Fruit fly (Drosophila melanogaster) whole organism, embryonic: ENCODE measurements around the gene CG8665.

ENCODE experiments used
- Atf-2 ChIP-seq: fragments of 200-800 bp; sonication (Bioruptor generic); optimal IDR thresholded peaks from 2 replicates; lab custom pipeline; 2016; ENCODE audit warnings: missing biosample characterization, missing genetic modification characterization
- CG11696 ChIP-seq: fragments of 200-800 bp; sonication (Bioruptor generic); IDR thresholded peaks from 2 replicates; pipeline ENCODE4 v1.3.6; 2022; ENCODE audit warnings: missing biosample characterization, missing genetic modification characterization
- CG12155 ChIP-seq: fragments of 200-800 bp; sonication (Bioruptor generic); optimal IDR thresholded peaks from 3 replicates; lab custom pipeline; 2016; ENCODE audit warnings: missing biosample characterization, missing genetic modification characterization
- CG12219 ChIP-seq: fragments of 200-800 bp; sonication (Bioruptor generic); optimal IDR thresholded peaks from 3 replicates; lab custom pipeline; 2018; ENCODE audit warnings: missing biosample characterization, mild to moderate bottlenecking, missing genetic modification characterization
- CG1233 ChIP-seq: fragments of 200-800 bp; sonication (Bioruptor generic); optimal IDR thresholded peaks from 4 replicates; lab custom pipeline; 2018; ENCODE audit warnings: missing biosample characterization, mild to moderate bottlenecking, missing genetic modification characterization
- CG14441 ChIP-seq: fragments of 200-800 bp; sonication (Bioruptor generic); IDR thresholded peaks from 2 replicates; pipeline ENCODE4 v1.3.6; 2022; ENCODE audit warnings: missing biosample characterization, missing genetic modification characterization
- CG1602 ChIP-seq: fragments of 200-800 bp; sonication (Bioruptor generic); optimal IDR thresholded peaks from 3 replicates; lab custom pipeline; 2016; ENCODE audit warnings: missing biosample characterization, missing genetic modification characterization
- CG17328 ChIP-seq: fragments of 200-800 bp; sonication (Bioruptor generic); IDR thresholded peaks from 2 replicates; pipeline ENCODE4 v1.3.6; 2022; ENCODE audit warnings: missing biosample characterization, missing genetic modification characterization
- CG17802 ChIP-seq: fragments of 200-800 bp; sonication (Bioruptor generic); optimal IDR thresholded peaks from 2 replicates; lab custom pipeline; 2018; ENCODE audit warnings: missing biosample characterization, mild to moderate bottlenecking, missing genetic modification characterization, moderate library complexity
- CG1792 ChIP-seq: fragments of 200-800 bp; sonication (Bioruptor generic); optimal IDR thresholded peaks from 2 replicates; lab custom pipeline; 2016; ENCODE audit warnings: missing biosample characterization, missing genetic modification characterization
- CG18011 ChIP-seq: fragments of 200-800 bp; sonication (Bioruptor generic); optimal IDR thresholded peaks from 2 replicates; lab custom pipeline; 2017; ENCODE audit warnings: missing biosample characterization, missing genetic modification characterization, mild to moderate bottlenecking, moderate library complexity, missing genotype
- CG18476 ChIP-seq: fragments of 200-800 bp; sonication (Bioruptor generic); optimal IDR thresholded peaks from 2 replicates; lab custom pipeline; 2016; ENCODE audit warnings: missing biosample characterization, mild to moderate bottlenecking, missing genetic modification characterization
- CG31441 ChIP-seq: fragments of 200-800 bp; sonication (Bioruptor generic); IDR thresholded peaks from 2 replicates; pipeline ENCODE4 v1.3.6; 2022; ENCODE audit warnings: missing biosample characterization, missing genetic modification characterization
- CG33557 ChIP-seq: fragments of 200-800 bp; sonication (Bioruptor generic); optimal IDR thresholded peaks from 2 replicates; lab custom pipeline; 2019; ENCODE audit warnings: missing biosample characterization, mild to moderate bottlenecking, missing genetic modification characterization, moderate library complexity
- CG6689 ChIP-seq: fragments of 200-800 bp; sonication (Bioruptor generic); IDR thresholded peaks from 2 replicates; pipeline ENCODE4 v1.3.6; 2022; ENCODE audit warnings: missing biosample characterization, missing genetic modification characterization
- CG7745 ChIP-seq: fragments of 200-800 bp; sonication (Bioruptor generic); optimal IDR thresholded peaks from 2 replicates; lab custom pipeline; 2018; ENCODE audit warnings: missing biosample characterization, mild to moderate bottlenecking, missing genetic modification characterization, moderate library complexity
- CG9797 ChIP-seq: fragments of 200-800 bp; sonication (Bioruptor generic); optimal IDR thresholded peaks from 3 replicates; lab custom pipeline; 2018; ENCODE audit warnings: missing biosample characterization, mild to moderate bottlenecking, missing genetic modification characterization
- CTCF ChIP-seq: fragments of 200-800 bp; sonication (Bioruptor generic); optimal IDR thresholded peaks from 2 replicates; lab custom pipeline; 2017; ENCODE audit warnings: missing biosample characterization, mild to moderate bottlenecking, missing genetic modification characterization, moderate library complexity
- D19A ChIP-seq: fragments of 200-800 bp; optimal IDR thresholded peaks from 3 replicates; lab custom pipeline; 2019; ENCODE audit warnings: missing biosample characterization, mild to moderate bottlenecking, missing genetic modification characterization, moderate library complexity
- Dek ChIP-seq: fragments of 200-800 bp; sonication (Bioruptor generic); optimal IDR thresholded peaks from 3 replicates; lab custom pipeline; 2019; ENCODE audit warnings: missing biosample characterization, mild to moderate bottlenecking, missing genetic modification characterization, moderate library complexity
- Dip3 ChIP-seq: fragments of 200-800 bp; sonication (Bioruptor generic); optimal IDR thresholded peaks from 3 replicates; lab custom pipeline; 2016; ENCODE audit warnings: missing biosample characterization, missing genetic modification characterization
- E2f1 ChIP-seq: fragments of 200-800 bp; sonication (Bioruptor generic); IDR thresholded peaks from 2 replicates; pipeline ENCODE4 v1.3.6; 2022; ENCODE audit warnings: missing biosample characterization, missing genetic modification characterization
- HLH54F ChIP-seq: fragments of 200-800 bp; sonication (Bioruptor generic); optimal IDR thresholded peaks from 3 replicates; lab custom pipeline; 2016; ENCODE audit warnings: missing biosample characterization, missing genetic modification characterization
- HmgD ChIP-seq: fragments of 200-800 bp; sonication (Bioruptor generic); optimal IDR thresholded peaks from 3 replicates; lab custom pipeline; 2016; ENCODE audit warnings: missing biosample characterization, missing genetic modification characterization
- Lhr ChIP-seq: fragments of 200-800 bp; sonication (Bioruptor generic); optimal IDR thresholded peaks from 3 replicates; lab custom pipeline; 2017; ENCODE audit warnings: mild to moderate bottlenecking, missing biosample characterization, missing genetic modification reagents, missing genetic modification characterization
- Mes4 ChIP-seq: fragments of 200-800 bp; sonication (Bioruptor generic); optimal IDR thresholded peaks from 2 replicates; lab custom pipeline; 2016; ENCODE audit warnings: missing biosample characterization, missing genetic modification characterization
- NC2β ChIP-seq: fragments of 200-800 bp; sonication (Bioruptor generic); optimal IDR thresholded peaks from 2 replicates; lab custom pipeline; 2016; ENCODE audit warnings: missing biosample characterization, missing genetic modification characterization
- NFAT ChIP-seq: fragments of 200-800 bp; sonication (Bioruptor generic); IDR thresholded peaks from 2 replicates; pipeline ENCODE4 v1.3.6; 2022; ENCODE audit warnings: missing biosample characterization, missing genetic modification characterization
- Rfx ChIP-seq: fragments of 200-800 bp; sonication (Bioruptor generic); IDR thresholded peaks from 2 replicates; pipeline ENCODE4 v1.3.6; 2022; ENCODE audit warnings: missing biosample characterization, missing genetic modification characterization
- Six4 ChIP-seq: fragments of 200-800 bp; sonication (Bioruptor generic); optimal IDR thresholded peaks from 2 replicates; lab custom pipeline; 2016; ENCODE audit warnings: missing biosample characterization, missing genetic modification characterization
- Stat92E ChIP-seq, 3 experiments: fragments of >200 bp in 2 of 3; fragments of 200-800 bp in 1 of 3; sonication (Bioruptor generic) in 1 of 3; optimal IDR thresholded peaks; 2 replicates each; lab custom pipeline; 2017 to 2019; ENCODE audit warnings: missing biosample characterization in 3 of 3, missing genetic modification characterization in 3 of 3, mild to moderate bottlenecking in 1 of 3, moderate library complexity in 1 of 3
- TFAM ChIP-seq: fragments of 200-800 bp; sonication (Bioruptor generic); optimal IDR thresholded peaks from 2 replicates; lab custom pipeline; 2017; ENCODE audit warnings: missing biosample characterization, missing genetic modification characterization, inconsistent platforms
- al ChIP-seq: fragments of 200-800 bp; sonication (Bioruptor generic); IDR thresholded peaks from 2 replicates; pipeline ENCODE4 v1.3.6; 2022; ENCODE audit warnings: missing biosample characterization, missing genetic modification characterization
- bcd ChIP-seq: fragments of 200-800 bp; sonication (Bioruptor generic); optimal IDR thresholded peaks from 2 replicates; lab custom pipeline; 2017; ENCODE audit warnings: missing biosample characterization, mild to moderate bottlenecking, missing genetic modification characterization
- bsh ChIP-seq, 2 experiments: fragments of 200-800 bp; sonication (Bioruptor generic); optimal IDR thresholded peaks; 2 replicates each; lab custom pipeline; 2017 to 2018; ENCODE audit warnings: mild to moderate bottlenecking in 2 of 2, missing biosample characterization in 2 of 2, missing genetic modification characterization in 2 of 2, moderate library complexity in 1 of 2
- btn ChIP-seq: fragments of 200-800 bp; sonication (Bioruptor generic); optimal IDR thresholded peaks from 2 replicates; lab custom pipeline; 2016; ENCODE audit warnings: missing biosample characterization, missing genetic modification characterization
- cas ChIP-seq: fragments of 200-800 bp; sonication (Bioruptor generic); IDR thresholded peaks from 2 replicates; pipeline ENCODE4 v1.3.6; 2022; ENCODE audit warnings: missing biosample characterization, missing genetic modification characterization
- chm ChIP-seq: fragments of 200-800 bp; sonication (Bioruptor generic); IDR thresholded peaks from 2 replicates; pipeline ENCODE4 v1.3.6; 2022; ENCODE audit warnings: missing biosample characterization, missing genetic modification characterization
- cwo ChIP-seq: fragments of 200-800 bp; sonication (Bioruptor generic); optimal IDR thresholded peaks from 3 replicates; lab custom pipeline; 2017; ENCODE audit warnings: missing biosample characterization, missing genetic modification characterization, mild to moderate bottlenecking, moderate library complexity, missing genetic modification reagents
- ems ChIP-seq: fragments of 200-800 bp; sonication (Bioruptor generic); optimal IDR thresholded peaks from 3 replicates; lab custom pipeline; 2016; ENCODE audit warnings: missing biosample characterization, missing genetic modification characterization
- eyg ChIP-seq: fragments of 200-800 bp; sonication (Bioruptor generic); optimal IDR thresholded peaks from 3 replicates; lab custom pipeline; 2016; ENCODE audit warnings: missing biosample characterization, missing genetic modification characterization
- gro ChIP-seq: fragments of 200-800 bp; sonication (Bioruptor generic); optimal IDR thresholded peaks from 2 replicates; lab custom pipeline; 2016; ENCODE audit warnings: missing biosample characterization, missing genetic modification characterization
- ham ChIP-seq: fragments of 200-800 bp; sonication (Bioruptor generic); IDR thresholded peaks from 2 replicates; pipeline ENCODE4 v1.3.6; 2022; ENCODE audit warnings: missing biosample characterization, missing genetic modification characterization
- hb ChIP-seq: fragments of 200-800 bp; sonication (Bioruptor generic); IDR thresholded peaks from 3 replicates; pipeline ENCODE4 v1.3.6; 2022; ENCODE audit warnings: missing biosample characterization, missing genetic modification characterization; ENCODE audit not compliant: partially characterized antibody
- insv ChIP-seq, 2 experiments: fragments of 200-800 bp; sonication (Bioruptor generic); optimal IDR thresholded peaks; 3 replicates each; lab custom pipeline; 2016 to 2018; ENCODE audit warnings: missing biosample characterization in 2 of 2, missing genetic modification characterization in 2 of 2
- lab ChIP-seq: fragments of 200-800 bp; sonication (Bioruptor generic); optimal IDR thresholded peaks from 3 replicates; lab custom pipeline; 2017; ENCODE audit warnings: missing biosample characterization, missing genetic modification characterization, mild to moderate bottlenecking, moderate library complexity, missing genetic modification reagents
- nerfin-1 ChIP-seq: fragments of 200-800 bp; sonication (Bioruptor generic); optimal IDR thresholded peaks from 3 replicates; lab custom pipeline; 2019; ENCODE audit warnings: missing biosample characterization, mild to moderate bottlenecking, missing genetic modification characterization, moderate library complexity
- odd ChIP-seq: fragments of 200-800 bp; sonication (Bioruptor generic); optimal IDR thresholded peaks from 2 replicates; lab custom pipeline; 2017; ENCODE audit warnings: missing biosample characterization, mild to moderate bottlenecking, missing genetic modification characterization
- pan ChIP-seq, 4 experiments: fragments of >200 bp in 3 of 4; fragments of 200-800 bp in 1 of 4; sonication (Bioruptor generic) in 1 of 4; optimal IDR thresholded peaks in 3 of 4; IDR thresholded peaks in 1 of 4; 2 replicates each; pipeline versions ENCODE4 v1.3.6 to Lab custom; 2017 to 2022; ENCODE audit warnings: missing biosample characterization in 2 of 4, missing genetic modification characterization in 2 of 4, mixed read lengths in 1 of 4
- pho ChIP-seq: fragments of 200-800 bp; sonication (Bioruptor generic); optimal IDR thresholded peaks from 2 replicates; lab custom pipeline; 2016; ENCODE audit warnings: missing biosample characterization, missing genetic modification characterization
- z ChIP-seq: fragments of 200-800 bp; sonication (Bioruptor generic); IDR thresholded peaks from 3 replicates; pipeline ENCODE4 v1.3.6; 2022; ENCODE audit warnings: missing biosample characterization, missing genetic modification characterization

CG8665 gene

DNA sequence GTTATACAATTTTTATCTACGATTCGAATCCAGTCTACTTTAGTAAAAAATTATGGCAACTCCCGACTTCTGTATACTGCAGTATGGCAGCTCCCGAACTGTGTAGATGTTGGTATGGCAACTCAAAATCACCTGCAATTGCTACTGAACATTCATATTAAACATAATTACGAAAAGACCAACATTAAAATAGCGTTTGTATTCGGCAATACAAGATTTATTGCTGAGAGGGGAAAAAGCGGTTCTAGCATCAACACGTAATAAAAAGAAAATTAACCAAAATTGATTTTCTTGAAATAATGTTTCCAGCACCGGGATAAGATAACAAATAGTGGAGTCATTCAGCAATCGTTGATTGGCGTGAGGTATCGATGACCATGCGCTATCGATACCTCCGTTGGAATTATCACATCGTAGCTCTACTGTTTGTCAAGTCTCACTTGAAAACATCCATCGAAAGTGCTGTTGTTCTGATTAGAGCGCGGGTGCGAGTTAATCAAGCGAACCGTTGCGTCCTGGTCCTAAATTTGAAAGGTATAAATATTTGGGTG lies 26.7 kb upstream of the CG8665 start, which contains the start of gene Tsp39D (continued):
- TF ChIP-seq Stat92E (GFP tag; optimal IDR thresholded peaks at IDR 0.05; lab: Kevin White, UChicago) (no peak), al (GFP tag; lab: Robert Waterston, UW) (no peak), CG17802 (tag; lab: Kevin White, UChicago) (peak; percentile 7), eyg (GFP tag; lab: Kevin White, UChicago) (no peak), btn (GFP tag; lab: Kevin White, UChicago) (no peak), Lhr (peak; percentile 72), gro (GFP tag; lab: Kevin White, UChicago) (no peak), CG31441 (no peak), Atf-2 (GFP tag; lab: Kevin White, UChicago) (no peak), Mes4 (GFP tag; lab: Kevin White, UChicago) (no peak), insv (GFP tag; optimal IDR thresholded peaks at IDR 0.05; lab: Kevin White, UChicago) (peak in 1 of 2 experiments; percentile 94), cas (no peak), CG33557 (GFP tag; lab: Kevin White, UChicago) (no peak), CG12155 (GFP tag; lab: Kevin White, UChicago) (no peak), CG1233 (GFP tag; lab: Kevin White, UChicago) (no peak), CG17328 (no peak), HmgD (GFP tag; lab: Kevin White, UChicago) (peak; percentile 33), CG18476 (GFP tag; lab: Kevin White, UChicago) (no peak), CG9797 (GFP tag; lab: Kevin White, UChicago) (peak; percentile 14), D19A (tag; lab: Kevin White, UChicago) (no peak), TFAM (GFP tag; lab: Kevin White, UChicago) (no peak), pho (GFP tag; lab: Kevin White, UChicago) (no peak), Six4 (no peak), bcd (GFP tag; lab: Kevin White, UChicago) (no peak), Dek (tag; lab: Kevin White, UChicago) (no peak), CTCF (GFP tag; lab: Kevin White, UChicago) (peak; percentile 66), CG14441 (GFP tag; lab: Robert Waterston, UW) (no peak), bsh (GFP tag; optimal IDR thresholded peaks at IDR 0.05; lab: Kevin White, UChicago) (no peak), E2f1 (GFP tag; lab: Robert Waterston, UW) (no peak), Rfx (GFP tag; lab: Robert Waterston, UW) (no peak), CG1602 (no peak), ems (GFP tag; lab: Kevin White, UChicago) (no peak), lab (GFP tag; lab: Kevin White, UChicago) (no peak), chm (no peak), CG11696 (no peak), Dip3 (GFP tag; lab: Kevin White, UChicago) (no peak), NC2β (GFP tag; lab: Kevin White, UChicago) (peak; percentile 42), CG7745 (tag; lab: Kevin White, UChicago) (no peak), pan (optimal IDR thresholded peaks at IDR 0.05; lab: Kevin White, UChicago) (no peak), pan (GFP tag; optimal IDR thresholded peaks at IDR 0.05 in 1 of 2, IDR thresholded peaks at IDR 0.05 in 1 of 2) (no peak), nerfin-1 (tag; lab: Kevin White, UChicago) (no peak), ham (GFP tag; lab: Robert Waterston, UW) (no peak), CG18011 (GFP tag; lab: Kevin White, UChicago) (peak; percentile 16), CG1792 (GFP tag; lab: Kevin White, UChicago) (no peak), CG6689 (GFP tag; lab: Robert Waterston, UW) (no peak), HLH54F (GFP tag; lab: Kevin White, UChicago) (no peak), hb (peak; percentile 93), z (GFP tag; lab: Robert Waterston, UW) (no peak), cwo (GFP tag; lab: Kevin White, UChicago) (no peak), odd (GFP tag; lab: Kevin White, UChicago) (no peak), NFAT (no peak), CG12219 (GFP tag; lab: Kevin White, UChicago) (no peak)
